Worm (Caenorhabditis elegans) whole organism, midembryonic: ENCODE data around the gene C23H3.9.

ENCODE experiments used
- flt-1 ChIP-seq: fragments of 200-800 bp; sonication (Bioruptor generic); IDR thresholded peaks from 2 replicates; pipeline ENCODE4 v1.3.6; 2022; ENCODE audit warnings: missing genetic modification characterization, missing compliant biosample characterization
- klf-2 ChIP-seq: fragments of 200-800 bp; sonication (Bioruptor generic); conservative IDR thresholded peaks from 2 replicates; pipeline ENCODE4 v1.3.6; 2022; ENCODE audit warnings: missing genetic modification reagents, missing genetic modification characterization, missing compliant biosample characterization
- ztf-23 ChIP-seq: fragments of 200-800 bp; sonication (Bioruptor generic); IDR thresholded peaks from 2 replicates; pipeline ENCODE4 v1.3.6; 2022; ENCODE audit warnings: missing genetic modification reagents, missing genetic modification characterization, missing compliant biosample characterization

- TF ChIP-seq flt-1 (GFP tag; lab: Robert Waterston, UW) (no peak), klf-2 (GFP tag; lab: Robert Waterston, UW) (no peak), ztf-23 (GFP tag; lab: Robert Waterston, UW) (no peak)
Observed at ce11 chrII:107703-108102, 28.6 kb upstream of the C23H3.9 start.
